Fruit fly (Drosophila melanogaster) whole organism, embryonic: ENCODE results near the gene CG9328.

Experiments used
- Atf3 ChIP-seq: fragments of 200-800 bp; sonication (Bioruptor generic); optimal IDR thresholded peaks from 3 replicates; lab custom pipeline; 2016; ENCODE audit warnings: missing biosample characterization, missing genetic modification characterization
- Bdp1 ChIP-seq: fragments of 200-800 bp; sonication (Bioruptor generic); optimal IDR thresholded peaks from 3 replicates; lab custom pipeline; 2016; ENCODE audit warnings: missing biosample characterization, missing genetic modification characterization
- Bgb ChIP-seq: fragments of 200-800 bp; sonication (Bioruptor generic); IDR thresholded peaks from 2 replicates; pipeline ENCODE4 v1.3.6; 2022; ENCODE audit warnings: missing biosample characterization, missing genetic modification characterization; ENCODE audit not compliant: partially characterized antibody
- C15 ChIP-seq: fragments of 200-800 bp; sonication (Bioruptor generic); IDR thresholded peaks from 3 replicates; pipeline ENCODE4 v1.3.6; 2022; ENCODE audit warnings: missing biosample characterization, missing genetic modification characterization
- CG10366 ChIP-seq: fragments of 200-800 bp; sonication (Bioruptor generic); IDR thresholded peaks from 2 replicates; pipeline ENCODE4 v1.3.6; 2022; ENCODE audit warnings: missing biosample characterization, missing genetic modification characterization
- CG12219 ChIP-seq: fragments of 200-800 bp; sonication (Bioruptor generic); optimal IDR thresholded peaks from 3 replicates; lab custom pipeline; 2018; ENCODE audit warnings: missing biosample characterization, mild to moderate bottlenecking, missing genetic modification characterization
- CG15479 ChIP-seq: fragments of 200-800 bp; sonication (Bioruptor generic); optimal IDR thresholded peaks from 3 replicates; lab custom pipeline; 2019; ENCODE audit warnings: missing biosample characterization, mild to moderate bottlenecking, missing genetic modification characterization, moderate library complexity
- CG15601 ChIP-seq: fragments of 200-800 bp; sonication (Bioruptor generic); optimal IDR thresholded peaks from 3 replicates; lab custom pipeline; 2019; ENCODE audit warnings: missing biosample characterization, mild to moderate bottlenecking, missing genetic modification characterization, moderate library complexity
- CG17361 ChIP-seq: fragments of 200-800 bp; sonication (Bioruptor generic); IDR thresholded peaks from 3 replicates; pipeline ENCODE4 v1.3.6; 2022; ENCODE audit warnings: missing biosample characterization, missing genetic modification characterization
- CG3163 ChIP-seq: fragments of 200-800 bp; sonication (Bioruptor generic); optimal IDR thresholded peaks from 3 replicates; lab custom pipeline; 2016; ENCODE audit warnings: missing biosample characterization, missing genetic modification characterization
- CG3407 ChIP-seq: fragments of 200-800 bp; sonication (Bioruptor generic); optimal IDR thresholded peaks from 2 replicates; lab custom pipeline; 2018; ENCODE audit warnings: missing biosample characterization, mild to moderate bottlenecking, missing genetic modification characterization
- CG4730 ChIP-seq: fragments of 200-800 bp; sonication (Bioruptor generic); IDR thresholded peaks from 2 replicates; pipeline ENCODE4 v1.3.6; 2022; ENCODE audit warnings: missing biosample characterization, missing genetic modification characterization
- CG5180 ChIP-seq: fragments of 200-800 bp; sonication (Bioruptor generic); optimal IDR thresholded peaks from 3 replicates; lab custom pipeline; 2017; ENCODE audit warnings: missing biosample characterization, missing genetic modification characterization, mild to moderate bottlenecking, moderate library complexity, missing genetic modification reagents
- CG7987 ChIP-seq: fragments of 200-800 bp; sonication (Bioruptor generic); optimal IDR thresholded peaks from 2 replicates; lab custom pipeline; 2018; ENCODE audit warnings: missing biosample characterization, mild to moderate bottlenecking, missing genetic modification characterization, moderate library complexity
- CG8924 ChIP-seq: fragments of 200-800 bp; optimal IDR thresholded peaks from 3 replicates; lab custom pipeline; 2019; ENCODE audit warnings: missing biosample characterization, mild to moderate bottlenecking, missing genetic modification characterization, moderate library complexity
- CG9727 ChIP-seq: fragments of 200-800 bp; sonication (Bioruptor generic); optimal IDR thresholded peaks from 3 replicates; lab custom pipeline; 2017; ENCODE audit warnings: missing biosample characterization, mild to moderate bottlenecking, missing genetic modification characterization
- CG9932 ChIP-seq: fragments of 200-800 bp; sonication (Bioruptor generic); IDR thresholded peaks from 2 replicates; pipeline ENCODE4 v1.3.6; 2022; ENCODE audit warnings: missing biosample characterization, missing genetic modification characterization
- D ChIP-seq, 2 experiments: fragments of 200-800 bp in 1 of 2; fragments of >200 bp in 1 of 2; sonication (Bioruptor generic) in 1 of 2; optimal IDR thresholded peaks; 2 replicates in 1 of 2; 3 replicates in 1 of 2; lab custom pipeline; 2017; ENCODE audit warnings: mild to moderate bottlenecking in 1 of 2, missing biosample characterization in 1 of 2, missing genetic modification characterization in 1 of 2, missing genetic modification reagents in 1 of 2
- D19B ChIP-seq: fragments of 200-800 bp; sonication (Bioruptor generic); optimal IDR thresholded peaks from 2 replicates; lab custom pipeline; 2017; ENCODE audit warnings: missing biosample characterization, mild to moderate bottlenecking, missing genetic modification characterization
- Dek ChIP-seq: fragments of 200-800 bp; sonication (Bioruptor generic); optimal IDR thresholded peaks from 3 replicates; lab custom pipeline; 2019; ENCODE audit warnings: missing biosample characterization, mild to moderate bottlenecking, missing genetic modification characterization, moderate library complexity
- Fer2 ChIP-seq: fragments of 200-800 bp; sonication (Bioruptor generic); optimal IDR thresholded peaks from 2 replicates; lab custom pipeline; 2018; ENCODE audit warnings: missing biosample characterization, mild to moderate bottlenecking, missing genetic modification characterization, moderate library complexity
- HLHmδ ChIP-seq: fragments of 200-800 bp; sonication (Bioruptor generic); optimal IDR thresholded peaks from 2 replicates; lab custom pipeline; 2018; ENCODE audit warnings: missing biosample characterization, mild to moderate bottlenecking, missing genetic modification characterization, moderate library complexity
- NK7.1 ChIP-seq: fragments of 200-800 bp; sonication (Bioruptor generic); optimal IDR thresholded peaks from 3 replicates; lab custom pipeline; 2016; ENCODE audit warnings: missing biosample characterization, missing genetic modification characterization
- NfI ChIP-seq: fragments of 200-800 bp; sonication (Bioruptor generic); optimal IDR thresholded peaks from 3 replicates; lab custom pipeline; 2018; ENCODE audit warnings: missing biosample characterization, mild to moderate bottlenecking, missing genetic modification characterization, moderate library complexity
- Oli ChIP-seq: fragments of 200-800 bp; sonication (Bioruptor generic); optimal IDR thresholded peaks from 2 replicates; lab custom pipeline; 2018; ENCODE audit warnings: missing biosample characterization, mild to moderate bottlenecking, missing genetic modification characterization, moderate library complexity
- Side ChIP-seq: fragments of 200-800 bp; sonication (Bioruptor generic); optimal IDR thresholded peaks from 2 replicates; lab custom pipeline; 2016; ENCODE audit warnings: missing biosample characterization, missing genetic modification characterization
- Sry-β ChIP-seq: fragments of 200-800 bp; sonication (Bioruptor generic); optimal IDR thresholded peaks from 2 replicates; lab custom pipeline; 2018; ENCODE audit warnings: missing biosample characterization, mild to moderate bottlenecking, missing genetic modification characterization, moderate library complexity
- TFAM ChIP-seq: fragments of 200-800 bp; sonication (Bioruptor generic); optimal IDR thresholded peaks from 2 replicates; lab custom pipeline; 2017; ENCODE audit warnings: missing biosample characterization, missing genetic modification characterization, inconsistent platforms
- Xbp1 ChIP-seq: fragments of 200-800 bp; sonication (Bioruptor generic); optimal IDR thresholded peaks from 3 replicates; lab custom pipeline; 2016; ENCODE audit warnings: missing biosample characterization, mild to moderate bottlenecking, missing genetic modification characterization
- abd-A ChIP-seq: fragments of 200-800 bp; sonication (Bioruptor generic); optimal IDR thresholded peaks from 3 replicates; lab custom pipeline; 2019; ENCODE audit warnings: missing biosample characterization, mild to moderate bottlenecking, missing genetic modification characterization, moderate library complexity
- ac ChIP-seq: fragments of 200-800 bp; sonication (Bioruptor generic); optimal IDR thresholded peaks from 3 replicates; lab custom pipeline; 2017; ENCODE audit warnings: missing biosample characterization, mild to moderate bottlenecking, missing genetic modification characterization
- al ChIP-seq: fragments of 200-800 bp; sonication (Bioruptor generic); IDR thresholded peaks from 2 replicates; pipeline ENCODE4 v1.3.6; 2022; ENCODE audit warnings: missing biosample characterization, missing genetic modification characterization
- az2 ChIP-seq: fragments of 200-800 bp; sonication (Bioruptor generic); optimal IDR thresholded peaks from 3 replicates; lab custom pipeline; 2016; ENCODE audit warnings: missing biosample characterization, missing genetic modification characterization
- bigmax ChIP-seq: fragments of 200-800 bp; sonication (Bioruptor generic); optimal IDR thresholded peaks from 2 replicates; lab custom pipeline; 2018; ENCODE audit warnings: missing biosample characterization, mild to moderate bottlenecking, missing genetic modification characterization
- crc ChIP-seq: fragments of 200-800 bp; sonication (Bioruptor generic); optimal IDR thresholded peaks from 2 replicates; lab custom pipeline; 2016; ENCODE audit warnings: missing biosample characterization, missing genetic modification characterization
- croc ChIP-seq: fragments of 200-800 bp; sonication (Bioruptor generic); conservative IDR thresholded peaks from 3 replicates; pipeline ENCODE4 v1.3.6; 2022; ENCODE audit warnings: missing biosample characterization, missing genetic modification characterization
- esg ChIP-seq: fragments of 200-800 bp; sonication (Bioruptor generic); conservative IDR thresholded peaks from 2 replicates; pipeline ENCODE4 v1.3.6; 2022; ENCODE audit warnings: missing biosample characterization, missing genetic modification characterization
- fd102C ChIP-seq: fragments of 200-800 bp; sonication (Bioruptor generic); optimal IDR thresholded peaks from 2 replicates; lab custom pipeline; 2018; ENCODE audit warnings: missing biosample characterization, mild to moderate bottlenecking, missing genetic modification characterization, moderate library complexity
- fd96Cb ChIP-seq: fragments of 200-800 bp; sonication (Bioruptor generic); optimal IDR thresholded peaks from 2 replicates; lab custom pipeline; 2018; ENCODE audit warnings: missing biosample characterization, mild to moderate bottlenecking, missing genetic modification characterization, moderate library complexity
- fu2 ChIP-seq: fragments of 200-800 bp; sonication (Bioruptor generic); optimal IDR thresholded peaks from 2 replicates; lab custom pipeline; 2016; ENCODE audit warnings: missing biosample characterization, missing genetic modification characterization
- gem ChIP-seq: fragments of 200-800 bp; sonication (Bioruptor generic); optimal IDR thresholded peaks from 2 replicates; lab custom pipeline; 2019; ENCODE audit warnings: missing biosample characterization, mild to moderate bottlenecking, missing genetic modification characterization, moderate library complexity
- grn ChIP-seq: fragments of 200-800 bp; sonication (Bioruptor generic); optimal IDR thresholded peaks from 3 replicates; lab custom pipeline; 2017; ENCODE audit warnings: missing biosample characterization, missing genetic modification characterization
- kay ChIP-seq: fragments of 200-800 bp; sonication (Bioruptor generic); optimal IDR thresholded peaks from 2 replicates; lab custom pipeline; 2016; ENCODE audit warnings: missing biosample characterization, missing genetic modification characterization
- maf-S ChIP-seq: fragments of 200-800 bp; sonication (Bioruptor generic); optimal IDR thresholded peaks from 2 replicates; lab custom pipeline; 2016; ENCODE audit warnings: missing biosample characterization, missing genetic modification characterization
- mld ChIP-seq: fragments of 200-800 bp; sonication (Bioruptor generic); IDR thresholded peaks from 3 replicates; pipeline ENCODE4 v1.3.6; 2022; ENCODE audit warnings: missing biosample characterization, missing genetic modification characterization; ENCODE audit not compliant: partially characterized antibody
- nerfin-2 ChIP-seq: fragments of 200-800 bp; sonication (Bioruptor generic); IDR thresholded peaks from 2 replicates; pipeline ENCODE4 v1.3.6; 2022; ENCODE audit warnings: missing biosample characterization, missing genetic modification characterization; ENCODE audit not compliant: partially characterized antibody
- ro ChIP-seq: fragments of 200-800 bp; sonication (Bioruptor generic); IDR thresholded peaks from 2 replicates; pipeline ENCODE4 v1.3.6; 2022; ENCODE audit warnings: missing biosample characterization, missing genetic modification characterization
- trem ChIP-seq: fragments of 200-800 bp; optimal IDR thresholded peaks from 3 replicates; lab custom pipeline; 2019; ENCODE audit warnings: missing biosample characterization, mild to moderate bottlenecking, missing genetic modification characterization, moderate library complexity
- ttk ChIP-seq: fragments of 200-800 bp; sonication (Bioruptor generic); IDR thresholded peaks from 2 replicates; pipeline ENCODE4 v2.1.2; 2022; ENCODE audit warnings: missing biosample characterization, missing genetic modification characterization

Gene CG9328

DNA sequence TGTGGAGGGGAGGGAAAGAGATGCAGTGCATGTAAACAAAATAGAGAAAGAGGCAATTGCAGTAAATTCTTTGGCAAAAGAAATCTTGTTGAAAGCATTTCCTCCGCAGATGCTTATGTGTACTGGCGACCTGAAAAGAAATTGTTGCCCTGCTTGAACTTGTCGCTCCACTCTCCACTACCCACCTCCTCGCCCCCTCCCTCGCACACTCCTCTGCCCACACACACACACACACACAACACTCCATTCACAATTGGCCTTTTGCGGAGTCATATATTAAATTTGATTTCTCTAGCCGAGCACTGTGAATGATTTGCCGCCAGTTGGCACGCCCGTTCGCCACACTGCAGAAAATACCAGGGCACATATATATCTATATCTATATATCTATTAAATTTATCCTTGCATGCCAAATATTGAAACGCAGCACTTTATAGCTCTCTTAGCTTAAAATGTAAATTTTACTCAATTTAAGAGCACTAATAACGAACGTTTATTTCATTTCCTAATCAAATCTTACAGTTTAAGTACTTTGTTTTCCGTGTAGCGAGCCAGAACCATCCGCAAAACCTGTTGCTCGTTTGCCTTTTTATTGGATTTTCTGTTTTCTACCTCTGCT is 38.6 kb upstream of the CG9328 start (continued):
- TF ChIP-seq kay (GFP tag; lab: Kevin White, UChicago) (peak; percentile 41), CG7987 (peak; percentile 19), CG17361 (GFP tag; lab: Robert Waterston, UW) (peak; percentile 60; the same call in 2 of the 3 replicates), Bgb (GFP tag; lab: Robert Waterston, UW) (no peak), Bdp1 (GFP tag; lab: Kevin White, UChicago) (peak; percentile 6), bigmax (GFP tag; lab: Kevin White, UChicago) (no peak), crc (GFP tag; lab: Kevin White, UChicago) (peak; percentile 46), CG9727 (GFP tag; lab: Kevin White, UChicago) (peak; percentile 66), ac (no peak), croc (GFP tag; lab: Robert Waterston, UW) (peak; percentile 24; the same call in 1 of the 3 replicates), ro (GFP tag; lab: Robert Waterston, UW) (0 out of 2 replicates have a peak, but pooled peaks have one; percentile 18), nerfin-2 (no peak), D (optimal IDR thresholded peaks at IDR 0.05; lab: Kevin White, UChicago) (no peak), D (GFP tag; optimal IDR thresholded peaks at IDR 0.05; lab: Kevin White, UChicago) (peak; percentile 36), HLHmδ (GFP tag; lab: Kevin White, UChicago) (no peak), maf-S (peak; percentile 22), Sry-β (no peak), mld (GFP tag; lab: Robert Waterston, UW) (no peak), gem (tag; lab: Kevin White, UChicago) (peak; percentile 76), Oli (tag; lab: Kevin White, UChicago) (peak; percentile 46), Fer2 (peak; percentile 36), fd102C (GFP tag; lab: Kevin White, UChicago) (no peak), C15 (GFP tag; lab: Robert Waterston, UW) (peak; percentile 62; the same call in 2 of the 3 replicates), al (GFP tag; lab: Robert Waterston, UW) (peak; percentile 81), az2 (peak; percentile 50), TFAM (GFP tag; lab: Kevin White, UChicago) (no peak), CG4730 (GFP tag; lab: Robert Waterston, UW) (peak; percentile 70), abd-A (tag; lab: Kevin White, UChicago) (no peak), trem (peak; percentile 66), CG9932 (peak; percentile 85), Xbp1 (GFP tag; lab: Kevin White, UChicago) (peak; percentile 45), CG10366 (GFP tag; lab: Robert Waterston, UW) (peak; percentile 59; the same call in 1 of the 2 replicates), ttk (GFP tag; lab: Robert Waterston, UW) (no peak), Dek (tag; lab: Kevin White, UChicago) (peak; percentile 53), grn (no peak), fu2 (GFP tag; lab: Kevin White, UChicago) (peak; percentile 42), Atf3 (no peak), NK7.1 (GFP tag; lab: Kevin White, UChicago) (peak; percentile 49), fd96Cb (tag; lab: Kevin White, UChicago) (peak; percentile 63), CG3407 (GFP tag; lab: Kevin White, UChicago) (peak; percentile 22), CG3163 (GFP tag; lab: Kevin White, UChicago) (no peak), NfI (GFP tag; lab: Kevin White, UChicago) (peak; percentile 67), CG8924 (tag; lab: Kevin White, UChicago) (peak; percentile 48), Side (peak; percentile 13), esg (GFP tag; lab: Robert Waterston, UW) (peak; percentile 59), CG5180 (peak; percentile 19), CG12219 (GFP tag; lab: Kevin White, UChicago) (peak; percentile 38), CG15601 (no peak), D19B (GFP tag; lab: Kevin White, UChicago) (peak; percentile 76), CG15479 (no peak)
